Fruit fly (Drosophila melanogaster) S2 (cell line): Measurements from ENCODE around the gene Ipp.

Experiments used
- CG8478 ChIP-seq: fragments of >200 bp; optimal IDR thresholded peaks from 2 replicates; lab custom pipeline; 2018
- CTCF ChIP-seq, 2 experiments: fragments of >200 bp; optimal IDR thresholded peaks; 2 replicates each; lab custom pipeline; 2018

DNA sequence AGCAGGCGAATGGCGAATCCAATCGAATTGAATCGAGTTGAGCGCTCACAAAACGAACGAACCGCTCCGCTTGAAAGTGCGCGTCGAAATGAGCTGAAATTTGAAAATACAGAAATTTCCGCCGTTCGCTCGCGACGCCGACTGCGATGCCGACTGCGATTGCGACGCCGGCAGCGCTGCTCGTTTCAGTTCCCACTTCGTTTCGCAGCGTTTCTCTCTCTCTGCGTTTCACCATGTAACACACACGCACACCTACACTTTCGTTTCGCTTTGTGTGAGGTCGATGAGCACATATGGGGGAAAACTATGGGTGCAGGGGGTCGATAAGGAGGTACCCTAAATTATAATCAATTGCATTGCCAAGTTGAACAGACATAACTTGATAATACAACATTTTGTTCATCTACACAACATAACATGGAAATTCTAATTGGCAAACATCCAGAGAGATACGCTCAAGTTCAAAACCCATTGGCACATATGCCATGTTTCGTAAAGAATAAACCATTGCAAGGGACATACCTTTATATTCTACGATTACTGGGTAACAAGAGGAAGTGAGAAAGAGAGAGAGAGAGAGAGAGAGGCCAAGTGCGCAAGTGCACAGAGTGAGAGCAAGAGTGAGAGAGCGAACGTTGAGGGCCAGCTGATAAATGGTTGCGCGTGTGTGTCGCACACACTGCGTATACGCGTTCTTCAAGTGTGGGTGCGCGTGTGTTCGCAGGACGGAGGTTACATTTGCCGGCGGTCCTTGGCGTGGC is 24.9 kb downstream of the Ipp start:
- TF ChIP-seq CG8478 (lab: Kevin White, UChicago) (no peak), CTCF (optimal IDR thresholded peaks at IDR 0.05; lab: Kevin White, UChicago) (no peak)
